Fruit fly (Drosophila melanogaster) whole organism: Measurements from ENCODE around the gene CG12104.

Experiments
- CG8478 ChIP-seq: fragments of >200 bp; optimal IDR thresholded peaks from 2 replicates; lab custom pipeline; 2018; ENCODE audit warnings: inconsistent platforms
- Dll ChIP-seq: fragments of >200 bp; optimal IDR thresholded peaks from 2 replicates; lab custom pipeline; 2017
- pan ChIP-seq: fragments of >200 bp; optimal IDR thresholded peaks from 2 replicates; lab custom pipeline; 2017

- TF ChIP-seq Dll (lab: Kevin White, UChicago) (no peak), pan (no peak), CG8478 (lab: Kevin White, UChicago) (no peak)
These were observed 46.9 kb upstream of the CG12104 start for dm6 chr3L:1649363-1649762.
